Fruit fly (Drosophila melanogaster): ENCODE measurements around the gene Cdc16.
A peak's percentile ranks its signal among the peaks of the same experiment; 100 is the strongest.

dm6 chr3R:23316867-23317266 is 35.9 kb downstream of the Cdc16 start:
- TF ChIP-seq br (GFP tag; optimal IDR thresholded peaks at IDR 0.05) (no peak), fru (GFP tag; optimal IDR thresholded peaks at IDR 0.05) (no peak), tai (GFP tag; optimal IDR thresholded peaks at IDR 0.05) (no peak), Hr78 (GFP tag; optimal IDR thresholded peaks at IDR 0.05) (no peak), CG32264 (GFP tag; optimal IDR thresholded peaks at IDR 0.05) (no peak), dmrt93B (GFP tag; optimal IDR thresholded peaks at IDR 0.05) (no peak), CrebA (GFP tag; optimal IDR thresholded peaks at IDR 0.05; ENCODE audit: borderline replicate concordance) (no peak), usp (GFP tag; optimal IDR thresholded peaks at IDR 0.05) (no peak), Rel (GFP tag; optimal IDR thresholded peaks at IDR 0.05) (no peak), Rel (tag; optimal IDR thresholded peaks at IDR 0.05) (peak; percentile 29)
